Worm (Caenorhabditis elegans): ENCODE results near the gene mab-5.

DNA sequence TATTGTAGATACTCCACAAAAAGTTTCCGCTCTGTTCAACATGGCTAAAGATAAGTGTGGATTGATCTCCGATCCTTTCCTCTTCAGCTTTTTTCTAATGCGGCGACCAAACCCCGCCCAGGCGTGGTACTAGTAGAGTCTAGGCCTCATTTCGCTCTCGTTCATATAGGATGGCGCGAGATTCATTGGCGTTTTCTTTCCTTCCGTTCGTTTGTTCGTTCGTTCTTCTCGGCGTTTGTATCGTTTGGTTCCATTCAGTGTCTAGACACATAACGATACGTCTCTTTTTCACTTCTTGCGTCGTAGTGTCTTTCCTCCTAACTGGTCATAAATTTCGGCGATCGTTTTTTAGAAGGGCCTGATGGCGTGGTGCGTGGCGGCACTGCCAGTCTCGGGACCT is 54.2 kb downstream of the mab-5 start:
- no peak for TF ChIP-seq ztf-11 (tag; optimal IDR thresholded peaks at IDR 0.05)
- TF ChIP-seq unc-62 (GFP tag; optimal IDR thresholded peaks at IDR 0.05 in 1 of 2), result no peak
- TF ChIP-seq unc-62 (tag; optimal IDR thresholded peaks at IDR 0.05), result no peak
- TF ChIP-seq daf-19 (GFP tag; conservative IDR thresholded peaks at IDR 0.05), result no peak
